Worm (Caenorhabditis elegans) whole organism, L1 larva: ENCODE results near the gene dpy-2.

ENCODE experiments used
- C16A3.4 ChIP-seq: fragments of 150-350 bp; optimal IDR thresholded peaks from 2 replicates; lab custom pipeline; 2014; ENCODE audit warnings: missing biosample characterization, missing genetic modification characterization
- blmp-1 ChIP-seq: fragments of 150-350 bp; optimal IDR thresholded peaks from 2 replicates; lab custom pipeline; 2014; ENCODE audit warnings: missing biosample characterization, missing genetic modification characterization
- ceh-82 ChIP-seq, 3 experiments: fragments of 150-350 bp in 1 of 3; sonication (generic microtip) in 2 of 3; optimal IDR thresholded peaks; 2 replicates each; lab custom pipeline; 2014 to 2017; ENCODE audit warnings: missing biosample characterization in 3 of 3, missing genetic modification characterization in 3 of 3
- ceh-88 ChIP-seq: fragments of 200-800 bp; sonication (Bioruptor generic); IDR thresholded peaks from 2 replicates; pipeline ENCODE4 v1.3.6; 2022; ENCODE audit warnings: missing genetic modification characterization, missing compliant biosample characterization
- dsc-1 ChIP-seq: sonication (generic microtip); optimal IDR thresholded peaks from 2 replicates; lab custom pipeline; 2016; ENCODE audit warnings: mild to moderate bottlenecking, missing genetic modification characterization, missing compliant biosample characterization
- efl-1 ChIP-seq, 4 experiments: fragments of 150-350 bp; optimal IDR thresholded peaks in 3 of 4; peaks in 1 of 4; 1 replicate in 1 of 4; 2 replicates in 3 of 4; lab custom pipeline; 2014; ENCODE audit warnings: missing biosample characterization in 2 of 4, missing genetic modification characterization in 2 of 4, missing genetic modification reagents in 2 of 4
- egl-13 ChIP-seq: sonication (generic microtip); optimal IDR thresholded peaks from 2 replicates; lab custom pipeline; 2016; ENCODE audit warnings: missing genotype, missing genetic modification reagents, missing genetic modification characterization, missing compliant biosample characterization
- elt-2 ChIP-seq: sonication (generic microtip); optimal IDR thresholded peaks from 2 replicates; lab custom pipeline; 2016; ENCODE audit warnings: missing genetic modification characterization, mild to moderate bottlenecking, inconsistent platforms, missing compliant biosample characterization, missing genetic modification reagents
- fkh-10 ChIP-seq: sonication (generic microtip); optimal IDR thresholded peaks from 2 replicates; lab custom pipeline; 2017; ENCODE audit warnings: missing biosample characterization, missing genetic modification reagents, missing genetic modification characterization
- fkh-4 ChIP-seq: sonication (generic microtip); optimal IDR thresholded peaks from 2 replicates; lab custom pipeline; 2016; ENCODE audit warnings: missing compliant biosample characterization, missing genetic modification characterization, borderline replicate concordance
- fos-1 ChIP-seq: fragments of 150-350 bp; optimal IDR thresholded peaks from 2 replicates; lab custom pipeline; 2014; ENCODE audit warnings: missing biosample characterization, missing genetic modification characterization
- grh-1 ChIP-seq: fragments of 200-800 bp; sonication (Bioruptor generic); IDR thresholded peaks from 2 replicates; pipeline ENCODE4 v1.3.6; 2022; ENCODE audit warnings: missing genetic modification reagents, missing genetic modification characterization, missing compliant biosample characterization
- hlh-17 ChIP-seq: fragments of 200-800 bp; sonication (Bioruptor generic); optimal IDR thresholded peaks from 2 replicates; lab custom pipeline; 2018; ENCODE audit warnings: missing genetic modification characterization, mild to moderate bottlenecking, missing compliant biosample characterization, moderate library complexity, borderline replicate concordance
- hlh-4 ChIP-seq: sonication (generic microtip); optimal IDR thresholded peaks from 2 replicates; lab custom pipeline; 2016; ENCODE audit warnings: mild to moderate bottlenecking, missing genetic modification characterization, missing compliant biosample characterization
- irx-1 ChIP-seq: sonication (generic microtip); optimal IDR thresholded peaks from 2 replicates; lab custom pipeline; 2016; ENCODE audit warnings: missing genetic modification characterization, missing compliant biosample characterization
- isw-1 ChIP-seq: fragments of 200-800 bp; sonication (Bioruptor generic); IDR thresholded peaks from 2 replicates; pipeline ENCODE4 v1.3.6; 2022; ENCODE audit warnings: missing genetic modification characterization, missing compliant biosample characterization
- lin-14 ChIP-seq: fragments of 200-800 bp; sonication (Bioruptor generic); optimal IDR thresholded peaks from 2 replicates; lab custom pipeline; 2018; ENCODE audit warnings: mild to moderate bottlenecking, missing genetic modification characterization, moderate library complexity, missing compliant biosample characterization
- lin-35 ChIP-seq, 2 experiments: fragments of 150-350 bp; optimal IDR thresholded peaks; 2 replicates each; lab custom pipeline; 2014; ENCODE audit warnings: missing biosample characterization in 2 of 2, missing genetic modification characterization in 2 of 2, missing genetic modification reagents in 2 of 2
- lir-3 ChIP-seq: sonication (generic microtip); optimal IDR thresholded peaks from 2 replicates; lab custom pipeline; 2016; ENCODE audit warnings: mild to moderate bottlenecking, missing genetic modification characterization, moderate library complexity, missing compliant biosample characterization; ENCODE audit not compliant: poor library complexity
- lsy-2 ChIP-seq, 2 experiments: fragments of 150-350 bp; optimal IDR thresholded peaks; 2 replicates each; lab custom pipeline; 2014; ENCODE audit warnings: missing biosample characterization in 2 of 2, missing genetic modification characterization in 2 of 2
- mab-9 ChIP-seq: fragments of 200-800 bp; sonication (Bioruptor generic); IDR thresholded peaks from 2 replicates; pipeline ENCODE4 v1.3.6; 2022; ENCODE audit warnings: missing genetic modification reagents, missing genetic modification characterization, missing compliant biosample characterization
- mep-1 ChIP-seq: fragments of 150-350 bp; optimal IDR thresholded peaks from 2 replicates; lab custom pipeline; 2014; ENCODE audit warnings: missing biosample characterization, missing genetic modification characterization
- nhr-12 ChIP-seq: sonication (generic microtip); optimal IDR thresholded peaks from 2 replicates; lab custom pipeline; 2017; ENCODE audit warnings: missing biosample characterization, missing genetic modification characterization
- nhr-19 ChIP-seq: fragments of 200-800 bp; sonication (Bioruptor generic); conservative IDR thresholded peaks from 2 replicates; pipeline ENCODE4 v1.3.6; 2022; ENCODE audit warnings: missing genetic modification characterization, missing compliant biosample characterization
- nhr-20 ChIP-seq: sonication (generic microtip); optimal IDR thresholded peaks from 2 replicates; lab custom pipeline; 2016; ENCODE audit warnings: mild to moderate bottlenecking, missing genetic modification characterization, missing compliant biosample characterization
- nhr-237 ChIP-seq: fragments of 150-350 bp; optimal IDR thresholded peaks from 2 replicates; lab custom pipeline; 2014; ENCODE audit warnings: missing biosample characterization, missing genetic modification characterization
- nhr-71 ChIP-seq: sonication (generic microtip); optimal IDR thresholded peaks from 2 replicates; lab custom pipeline; 2016; ENCODE audit warnings: mild to moderate bottlenecking, missing genetic modification characterization, moderate library complexity, missing compliant biosample characterization
- nhr-84 ChIP-seq: sonication (generic microtip); optimal IDR thresholded peaks from 2 replicates; lab custom pipeline; 2017; ENCODE audit warnings: missing biosample characterization, missing genetic modification characterization
- pax-3 ChIP-seq: fragments of 200-800 bp; sonication (Bioruptor generic); optimal IDR thresholded peaks from 2 replicates; lab custom pipeline; 2018; ENCODE audit warnings: mild to moderate bottlenecking, missing genetic modification characterization, moderate library complexity, missing compliant biosample characterization
- pqm-1 ChIP-seq: sonication (generic microtip); optimal IDR thresholded peaks from 3 replicates; lab custom pipeline; 2017; ENCODE audit warnings: missing biosample characterization, missing genetic modification characterization
- rnt-1 ChIP-seq: sonication (generic microtip); optimal IDR thresholded peaks from 2 replicates; lab custom pipeline; 2016; ENCODE audit warnings: mild to moderate bottlenecking, missing genetic modification characterization, moderate library complexity, missing compliant biosample characterization
- skn-1 ChIP-seq: fragments of 150-350 bp; optimal IDR thresholded peaks from 2 replicates; lab custom pipeline; 2014; ENCODE audit warnings: missing biosample characterization, missing genetic modification characterization
- snpc-4 ChIP-seq: fragments of 150-350 bp; optimal IDR thresholded peaks from 2 replicates; lab custom pipeline; 2014; ENCODE audit warnings: missing biosample characterization, missing genetic modification characterization
- sox-4 ChIP-seq: sonication (generic microtip); optimal IDR thresholded peaks from 2 replicates; lab custom pipeline; 2016; ENCODE audit warnings: missing genetic modification characterization, missing compliant biosample characterization
- tlp-1 ChIP-seq: fragments of 150-350 bp; optimal IDR thresholded peaks from 2 replicates; lab custom pipeline; 2014; ENCODE audit warnings: missing biosample characterization, missing genetic modification characterization
- unc-130 ChIP-seq: fragments of 150-350 bp; optimal IDR thresholded peaks from 2 replicates; lab custom pipeline; 2017; ENCODE audit warnings: missing biosample characterization, missing genetic modification characterization, inconsistent platforms
- xbp-1 ChIP-seq: sonication (generic microtip); optimal IDR thresholded peaks from 2 replicates; lab custom pipeline; 2016; ENCODE audit warnings: missing genetic modification characterization, missing compliant biosample characterization
- zag-1 ChIP-seq: fragments of 150-350 bp; optimal IDR thresholded peaks from 2 replicates; lab custom pipeline; 2014; ENCODE audit warnings: missing biosample characterization, missing genetic modification characterization
- zip-4 ChIP-seq: fragments of 200-800 bp; sonication (Bioruptor generic); optimal IDR thresholded peaks from 2 replicates; lab custom pipeline; 2018; ENCODE audit warnings: mild to moderate bottlenecking, missing genetic modification characterization, moderate library complexity, missing compliant biosample characterization

Gene dpy-2

DNA sequence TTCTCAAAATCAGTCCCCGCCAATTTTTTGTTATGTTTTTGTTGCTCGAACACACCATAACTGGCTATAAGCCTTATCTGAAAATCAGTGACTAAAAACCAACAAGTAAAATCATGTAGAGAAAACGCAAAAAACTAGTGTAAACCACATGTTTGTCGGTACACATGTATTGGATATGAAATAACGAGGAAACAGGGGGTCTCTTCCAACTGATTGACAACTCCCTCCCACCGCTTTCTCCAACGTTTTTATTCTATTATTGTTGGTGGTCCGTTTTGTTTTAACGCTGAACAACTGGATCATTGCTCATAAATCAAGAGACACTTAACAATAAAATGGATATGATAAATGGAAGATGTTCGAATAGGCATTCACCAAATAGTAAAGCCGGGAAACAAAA lies 12.7 kb downstream of the dpy-2 start:
- TF ChIP-seq blmp-1 (tag; lab: Kevin White, UChicago) (no peak), dsc-1 (tag; lab: Kevin White, UChicago) (peak; percentile 52), sox-4 (tag; lab: Kevin White, UChicago) (no peak), unc-130 (tag; lab: Kevin White, UChicago) (no peak), hlh-17 (GFP tag; lab: Kevin White, UChicago) (no peak), nhr-20 (tag; lab: Kevin White, UChicago) (no peak), lin-14 (peak; percentile 32), isw-1 (no peak), ceh-88 (GFP tag; lab: Robert Waterston, UW) (no peak), egl-13 (tag; lab: Kevin White, UChicago) (no peak)

DNA sequence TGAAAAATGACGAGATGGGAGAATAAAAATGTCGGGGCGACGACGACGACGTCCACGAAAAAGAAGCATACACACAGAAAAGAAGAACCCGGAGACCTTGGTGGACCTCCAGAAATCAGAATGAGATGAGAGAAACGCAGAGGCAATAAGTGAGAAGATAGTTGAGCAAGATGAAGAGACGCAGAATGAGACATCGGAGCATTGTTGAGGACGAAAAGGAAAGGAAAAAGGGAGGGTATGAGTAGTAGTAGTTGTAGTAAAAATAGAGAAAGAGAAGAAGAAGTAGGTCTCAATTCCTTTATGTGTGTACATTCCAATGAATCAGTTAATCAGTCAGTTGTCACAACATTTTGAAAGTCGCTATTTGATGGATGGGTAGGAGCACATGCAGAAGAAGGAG lies 15.2 kb downstream of the dpy-2 start, which contains the start of gene T14B4.8:
Gene T14B4.8 (minus strand): TSS at position 60 of the 400 bp plus-strand sequence.
- no peak for TF ChIP-seq nhr-19 (GFP tag; lab: Robert Waterston, UW)
- TF ChIP-seq nhr-237, result no peak
- peak; percentile 17 for TF ChIP-seq rnt-1 (tag; lab: Kevin White, UChicago)
- TF ChIP-seq xbp-1 (tag; lab: Kevin White, UChicago), result no peak
- no peak for TF ChIP-seq zag-1 (tag; lab: Kevin White, UChicago)
- TF ChIP-seq ceh-82 (tag; optimal IDR thresholded peaks at IDR 0.05; lab: Kevin White, UChicago), result peak in 1 of 3 experiments; percentile 32
- no peak for TF ChIP-seq fos-1 (tag; lab: Kevin White, UChicago)
- TF ChIP-seq C16A3.4 (tag; lab: Kevin White, UChicago), result no peak
- no peak for TF ChIP-seq grh-1 (GFP tag; lab: Robert Waterston, UW)
- TF ChIP-seq isw-1, result peak; percentile 6; the same call in 1 of the 2 replicates
- peak; percentile 33 for TF ChIP-seq nhr-71 (tag; lab: Kevin White, UChicago)
- no peak for TF ChIP-seq irx-1
- TF ChIP-seq mab-9 (GFP tag; lab: Robert Waterston, UW), result no peak
- peak; percentile 13 to 41 for TF ChIP-seq efl-1 (optimal IDR thresholded peaks at IDR 0.05; lab: Kevin White, UChicago)
- peak in 1 of 2 experiments; percentile 50 for TF ChIP-seq efl-1 (GFP tag; optimal IDR thresholded peaks at IDR 0.05 in 1 of 2; lab: Kevin White, UChicago)
- no peak for TF ChIP-seq pqm-1 (tag; lab: Kevin White, UChicago)
- TF ChIP-seq zip-4 (GFP tag; lab: Kevin White, UChicago), result no peak
- TF ChIP-seq lsy-2 (tag; optimal IDR thresholded peaks at IDR 0.05; lab: Kevin White, UChicago), result peak in 1 of 2 experiments; percentile 27
- no peak for TF ChIP-seq nhr-12 (tag; lab: Kevin White, UChicago)
- TF ChIP-seq snpc-4 (tag; lab: Kevin White, UChicago), result no peak
- peak; percentile 69 for TF ChIP-seq lin-14
- no peak for TF ChIP-seq sox-4 (tag; lab: Kevin White, UChicago)
- peak in 1 of 2 experiments; percentile 11 for TF ChIP-seq lin-35 (GFP tag; optimal IDR thresholded peaks at IDR 0.05; lab: Kevin White, UChicago)
- no peak for TF ChIP-seq lir-3
- TF ChIP-seq fkh-10 (GFP tag; lab: Kevin White, UChicago), result peak; percentile 33

DNA sequence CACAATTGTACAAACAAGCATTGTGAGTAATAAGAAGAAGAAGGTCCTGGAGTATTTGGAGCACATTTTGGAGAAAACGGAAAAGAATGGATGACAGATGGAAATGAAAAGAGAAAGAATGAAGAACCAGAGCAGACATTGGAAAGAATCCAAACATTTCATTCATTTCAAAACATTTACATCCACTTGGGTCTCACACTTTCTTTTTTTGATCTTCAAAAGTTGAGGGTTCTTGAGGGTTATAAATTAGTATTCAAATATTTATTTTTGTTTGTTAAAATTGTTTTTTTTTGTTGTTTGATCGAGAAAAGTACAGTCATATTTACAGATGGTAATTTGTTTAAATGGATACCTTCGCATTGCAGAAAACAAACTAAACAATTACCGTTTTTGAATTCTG lies 19.6 kb downstream of the dpy-2 start, which contains the start of gene T14B4.9:
Gene T14B4.9 (minus strand): TSS at position 101 of the 400 bp plus-strand sequence.
- no peak for TF ChIP-seq tlp-1 (tag; lab: Kevin White, UChicago)
- no peak for TF ChIP-seq mep-1 (tag; lab: Kevin White, UChicago)
- TF ChIP-seq elt-2 (tag; lab: Kevin White, UChicago), result no peak
- TF ChIP-seq skn-1, result no peak
- TF ChIP-seq fkh-4, result no peak
- no peak for TF ChIP-seq nhr-84 (tag; lab: Kevin White, UChicago)
- TF ChIP-seq lin-14, result no peak
- TF ChIP-seq pax-3 (tag; lab: Kevin White, UChicago), result no peak
- no peak for TF ChIP-seq ceh-82 (tag; optimal IDR thresholded peaks at IDR 0.05; lab: Kevin White, UChicago)
- no peak for TF ChIP-seq nhr-12 (tag; lab: Kevin White, UChicago)
- no peak for TF ChIP-seq hlh-4 (tag; lab: Kevin White, UChicago)
- no peak for TF ChIP-seq unc-130 (tag; lab: Kevin White, UChicago)
- TF ChIP-seq ceh-88 (GFP tag; lab: Robert Waterston, UW), result no peak
- no peak for TF ChIP-seq pqm-1 (tag; lab: Kevin White, UChicago)
- no peak for TF ChIP-seq sox-4 (tag; lab: Kevin White, UChicago)
- TF ChIP-seq zag-1 (tag; lab: Kevin White, UChicago), result no peak
